Fruit fly (Drosophila melanogaster) Kc167 (cell line): ENCODE results near the gene TwdlK.

Source experiments
- Myc ChIP-seq: fragments of >200 bp; optimal IDR thresholded peaks from 2 replicates; lab custom pipeline; 2017; ENCODE audit warnings: missing external identifiers
- Sin3A ChIP-seq: fragments of >200 bp; optimal IDR thresholded peaks from 2 replicates; lab custom pipeline; 2018; ENCODE audit warnings: missing external identifiers
- h ChIP-seq: fragments of >200 bp; optimal IDR thresholded peaks from 3 replicates; lab custom pipeline; 2018; ENCODE audit warnings: missing external identifiers
- insv ChIP-seq: fragments of >200 bp; optimal IDR thresholded peaks from 3 replicates; lab custom pipeline; 2018; ENCODE audit warnings: missing external identifiers
- psq ChIP-seq: fragments of >200 bp; optimal IDR thresholded peaks from 2 replicates; lab custom pipeline; 2017; ENCODE audit warnings: missing external identifiers
- ttk ChIP-seq: sonication (Bioruptor generic); optimal IDR thresholded peaks from 2 replicates; lab custom pipeline; 2017; ENCODE audit warnings: missing external identifiers

DNA sequence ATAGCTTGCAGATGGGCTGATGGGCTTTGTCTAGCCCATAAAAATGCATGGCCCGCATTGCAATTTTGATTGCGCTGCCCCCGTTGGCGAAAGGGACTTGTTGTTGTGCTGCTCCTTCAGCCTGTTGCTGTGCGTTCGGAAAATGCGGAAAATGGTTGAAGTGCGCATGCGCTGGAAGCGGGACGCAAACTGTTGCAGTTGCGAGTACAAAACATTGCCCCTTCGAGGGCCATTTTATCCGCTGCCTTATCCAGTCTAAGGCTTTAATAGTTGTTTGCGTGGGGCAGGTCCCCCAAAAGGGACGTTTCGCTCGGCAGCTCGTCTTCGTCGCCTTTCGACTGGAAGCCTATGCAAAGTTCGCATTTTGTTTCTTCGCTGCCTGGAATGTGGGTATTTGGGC, 22.0 kb downstream of the TwdlK start:
- TF ChIP-seq h (lab: Kevin White, UChicago) (no peak), psq (lab: Kevin White, UChicago) (no peak), Myc (no peak), Sin3A (no peak), ttk (no peak), insv (lab: Kevin White, UChicago) (no peak)
